Fruit fly (Drosophila melanogaster) whole organism, embryonic: ENCODE data around the gene CG5399.

Experiments used
- Aef1 ChIP-seq: fragments of 200-800 bp; sonication (Bioruptor generic); IDR thresholded peaks from 3 replicates; pipeline ENCODE4 v1.3.6; 2022; ENCODE audit warnings: missing biosample characterization, missing genetic modification characterization
- C15 ChIP-seq: fragments of 200-800 bp; sonication (Bioruptor generic); IDR thresholded peaks from 3 replicates; pipeline ENCODE4 v1.3.6; 2022; ENCODE audit warnings: missing biosample characterization, missing genetic modification characterization
- CG10267 ChIP-seq: fragments of 200-800 bp; sonication (Bioruptor generic); optimal IDR thresholded peaks from 2 replicates; lab custom pipeline; 2018; ENCODE audit warnings: missing biosample characterization, mild to moderate bottlenecking, missing genetic modification characterization, moderate library complexity
- CG10321 ChIP-seq: fragments of 200-800 bp; sonication (Bioruptor generic); IDR thresholded peaks from 2 replicates; pipeline ENCODE4 v1.3.6; 2022; ENCODE audit warnings: missing biosample characterization, missing genetic modification characterization
- CG11085 ChIP-seq: fragments of 200-800 bp; sonication (Bioruptor generic); IDR thresholded peaks from 2 replicates; pipeline ENCODE4 v1.3.6; 2022; ENCODE audit warnings: missing biosample characterization, missing genetic modification characterization
- CG11398 ChIP-seq: fragments of 200-800 bp; sonication (Bioruptor generic); optimal IDR thresholded peaks from 2 replicates; lab custom pipeline; 2016; ENCODE audit warnings: missing biosample characterization, missing genetic modification characterization
- CG12104 ChIP-seq: fragments of 200-800 bp; sonication (Bioruptor generic); optimal IDR thresholded peaks from 3 replicates; lab custom pipeline; 2016; ENCODE audit warnings: missing biosample characterization, missing genetic modification characterization
- CG12299 ChIP-seq: fragments of 200-800 bp; sonication (Bioruptor generic); optimal IDR thresholded peaks from 2 replicates; lab custom pipeline; 2018; ENCODE audit warnings: missing biosample characterization, mild to moderate bottlenecking, missing genetic modification characterization
- CG13624 ChIP-seq: fragments of 200-800 bp; sonication (Bioruptor generic); optimal IDR thresholded peaks from 2 replicates; lab custom pipeline; 2016; ENCODE audit warnings: missing biosample characterization, missing genetic modification characterization
- CG13894 ChIP-seq: fragments of 200-800 bp; sonication (Bioruptor generic); optimal IDR thresholded peaks from 3 replicates; lab custom pipeline; 2018; ENCODE audit warnings: missing biosample characterization, mild to moderate bottlenecking, missing genetic modification characterization, moderate library complexity
- CG2875 ChIP-seq: fragments of 200-800 bp; sonication (Bioruptor generic); optimal IDR thresholded peaks from 2 replicates; lab custom pipeline; 2017; ENCODE audit warnings: missing biosample characterization, mild to moderate bottlenecking, missing genetic modification characterization, missing genetic modification reagents
- CG32532 ChIP-seq: fragments of 200-800 bp; sonication (Bioruptor generic); IDR thresholded peaks from 2 replicates; pipeline ENCODE4 v1.3.6; 2022; ENCODE audit warnings: missing biosample characterization, missing genetic modification characterization
- CG3281 ChIP-seq: fragments of 200-800 bp; sonication (Bioruptor generic); optimal IDR thresholded peaks from 3 replicates; lab custom pipeline; 2017; ENCODE audit warnings: missing biosample characterization, mild to moderate bottlenecking, missing genetic modification characterization
- CG4328 ChIP-seq: fragments of 200-800 bp; sonication (Bioruptor generic); optimal IDR thresholded peaks from 3 replicates; lab custom pipeline; 2017; ENCODE audit warnings: missing biosample characterization, missing genetic modification reagents, missing genetic modification characterization
- CG6272 ChIP-seq: fragments of 200-800 bp; sonication (Bioruptor generic); IDR thresholded peaks from 2 replicates; pipeline ENCODE4 v1.3.6; 2022; ENCODE audit warnings: missing biosample characterization, missing genetic modification characterization
- CG7372 ChIP-seq: fragments of 200-800 bp; sonication (Bioruptor generic); IDR thresholded peaks from 2 replicates; pipeline ENCODE4 v1.3.6; 2022; ENCODE audit warnings: missing biosample characterization, missing genetic modification characterization
- CG7745 ChIP-seq: fragments of 200-800 bp; sonication (Bioruptor generic); optimal IDR thresholded peaks from 2 replicates; lab custom pipeline; 2018; ENCODE audit warnings: missing biosample characterization, mild to moderate bottlenecking, missing genetic modification characterization, moderate library complexity
- CG7987 ChIP-seq: fragments of 200-800 bp; sonication (Bioruptor generic); optimal IDR thresholded peaks from 2 replicates; lab custom pipeline; 2018; ENCODE audit warnings: missing biosample characterization, mild to moderate bottlenecking, missing genetic modification characterization, moderate library complexity
- CG8765 ChIP-seq: fragments of 200-800 bp; sonication (Bioruptor generic); IDR thresholded peaks from 2 replicates; pipeline ENCODE4 v1.3.6; 2022; ENCODE audit warnings: missing biosample characterization, missing genetic modification characterization
- Camta ChIP-seq: fragments of 200-800 bp; sonication (Bioruptor generic); optimal IDR thresholded peaks from 2 replicates; lab custom pipeline; 2016; ENCODE audit warnings: missing biosample characterization, missing genetic modification characterization
- Chrac-16 ChIP-seq: fragments of 200-800 bp; sonication (Bioruptor generic); optimal IDR thresholded peaks from 3 replicates; lab custom pipeline; 2016; ENCODE audit warnings: missing biosample characterization, missing genetic modification characterization
- CoRest ChIP-seq: fragments of 200-800 bp; sonication (Bioruptor generic); optimal IDR thresholded peaks from 3 replicates; lab custom pipeline; 2018; ENCODE audit warnings: missing biosample characterization, mild to moderate bottlenecking, missing genetic modification characterization, moderate library complexity
- Eip74EF ChIP-seq, 2 experiments: fragments of 200-800 bp in 1 of 2; fragments of >200 bp in 1 of 2; sonication (Bioruptor generic) in 1 of 2; optimal IDR thresholded peaks; 2 replicates each; lab custom pipeline; 2017 to 2019; ENCODE audit warnings: missing biosample characterization in 2 of 2, missing genetic modification characterization in 2 of 2, mild to moderate bottlenecking in 1 of 2, moderate library complexity in 1 of 2
- Gsc ChIP-seq: fragments of 200-800 bp; sonication (Bioruptor generic); IDR thresholded peaks from 2 replicates; pipeline ENCODE4 v1.3.6; 2022; ENCODE audit warnings: missing biosample characterization, missing genetic modification characterization
- HLHmδ ChIP-seq: fragments of 200-800 bp; sonication (Bioruptor generic); optimal IDR thresholded peaks from 2 replicates; lab custom pipeline; 2018; ENCODE audit warnings: missing biosample characterization, mild to moderate bottlenecking, missing genetic modification characterization, moderate library complexity
- Lhr ChIP-seq: fragments of 200-800 bp; sonication (Bioruptor generic); optimal IDR thresholded peaks from 3 replicates; lab custom pipeline; 2017; ENCODE audit warnings: mild to moderate bottlenecking, missing biosample characterization, missing genetic modification reagents, missing genetic modification characterization
- Lim3 ChIP-seq: fragments of 200-800 bp; sonication (Bioruptor generic); IDR thresholded peaks from 2 replicates; pipeline ENCODE4 v1.3.6; 2022; ENCODE audit warnings: missing biosample characterization, missing genetic modification characterization
- MBD-R2 ChIP-seq: fragments of 200-800 bp; sonication (Bioruptor generic); IDR thresholded peaks from 2 replicates; pipeline ENCODE4 v1.3.6; 2022; ENCODE audit warnings: missing biosample characterization, missing genetic modification characterization
- MTF-1 ChIP-seq: fragments of 200-800 bp; sonication (Bioruptor generic); optimal IDR thresholded peaks from 2 replicates; lab custom pipeline; 2018; ENCODE audit warnings: missing biosample characterization, mild to moderate bottlenecking, missing genetic modification characterization, borderline replicate concordance
- NC2β ChIP-seq: fragments of 200-800 bp; sonication (Bioruptor generic); optimal IDR thresholded peaks from 2 replicates; lab custom pipeline; 2016; ENCODE audit warnings: missing biosample characterization, missing genetic modification characterization
- Nf-YB ChIP-seq: fragments of 200-800 bp; sonication (Bioruptor generic); optimal IDR thresholded peaks from 3 replicates; lab custom pipeline; 2019; ENCODE audit warnings: missing biosample characterization, mild to moderate bottlenecking, missing genetic modification characterization, moderate library complexity
- Poxn ChIP-seq: fragments of 200-800 bp; sonication (Bioruptor generic); IDR thresholded peaks from 2 replicates; pipeline ENCODE4 v1.3.6; 2022; ENCODE audit warnings: missing biosample characterization, missing genetic modification characterization
- Ravus ChIP-seq: fragments of 200-800 bp; sonication (Bioruptor generic); IDR thresholded peaks from 2 replicates; pipeline ENCODE4 v1.3.6; 2022; ENCODE audit warnings: missing biosample characterization, missing genetic modification characterization
- Sry-δ ChIP-seq: fragments of 200-800 bp; sonication (Bioruptor generic); optimal IDR thresholded peaks from 2 replicates; lab custom pipeline; 2016; ENCODE audit warnings: missing biosample characterization, missing genetic modification characterization
- Trl ChIP-seq, 3 experiments: fragments of >200 bp in 2 of 3; fragments of 200-800 bp in 1 of 3; sonication (Bioruptor generic) in 1 of 3; optimal IDR thresholded peaks; 2 replicates in 1 of 3; 3 replicates in 2 of 3; lab custom pipeline; 2016 to 2017; ENCODE audit warnings: missing biosample characterization in 1 of 3, missing genetic modification characterization in 1 of 3
- ac ChIP-seq: fragments of 200-800 bp; sonication (Bioruptor generic); optimal IDR thresholded peaks from 3 replicates; lab custom pipeline; 2017; ENCODE audit warnings: missing biosample characterization, mild to moderate bottlenecking, missing genetic modification characterization
- ase ChIP-seq: fragments of 200-800 bp; sonication (Bioruptor generic); IDR thresholded peaks from 3 replicates; pipeline ENCODE4 v1.3.6; 2022; ENCODE audit warnings: missing biosample characterization, missing genetic modification characterization
- az2 ChIP-seq: fragments of 200-800 bp; sonication (Bioruptor generic); optimal IDR thresholded peaks from 3 replicates; lab custom pipeline; 2016; ENCODE audit warnings: missing biosample characterization, missing genetic modification characterization
- bbx ChIP-seq: fragments of 200-800 bp; sonication (Bioruptor generic); IDR thresholded peaks from 2 replicates; pipeline ENCODE4 v1.3.6; 2022; ENCODE audit warnings: missing biosample characterization, missing genetic modification characterization; ENCODE audit not compliant: partially characterized antibody
- bsh ChIP-seq, 2 experiments: fragments of 200-800 bp; sonication (Bioruptor generic); optimal IDR thresholded peaks; 2 replicates each; lab custom pipeline; 2017 to 2018; ENCODE audit warnings: mild to moderate bottlenecking in 2 of 2, missing biosample characterization in 2 of 2, missing genetic modification characterization in 2 of 2, moderate library complexity in 1 of 2
- chm ChIP-seq: fragments of 200-800 bp; sonication (Bioruptor generic); IDR thresholded peaks from 2 replicates; pipeline ENCODE4 v1.3.6; 2022; ENCODE audit warnings: missing biosample characterization, missing genetic modification characterization
- disco-r ChIP-seq: fragments of 200-800 bp; sonication (Bioruptor generic); optimal IDR thresholded peaks from 2 replicates; lab custom pipeline; 2016; ENCODE audit warnings: missing biosample characterization, missing genetic modification characterization
- ems ChIP-seq: fragments of 200-800 bp; sonication (Bioruptor generic); optimal IDR thresholded peaks from 3 replicates; lab custom pipeline; 2016; ENCODE audit warnings: missing biosample characterization, missing genetic modification characterization
- eve ChIP-seq, 2 experiments: fragments of >200 bp; optimal IDR thresholded peaks; 2 replicates each; lab custom pipeline; 2017; ENCODE audit warnings: missing biosample characterization in 2 of 2, missing genetic modification characterization in 2 of 2
- fd64A ChIP-seq: fragments of 200-800 bp; sonication (Bioruptor generic); optimal IDR thresholded peaks from 3 replicates; lab custom pipeline; 2018; ENCODE audit warnings: missing biosample characterization, mild to moderate bottlenecking, missing genetic modification characterization
- kni ChIP-seq: fragments of 200-800 bp; sonication (Bioruptor generic); optimal IDR thresholded peaks from 3 replicates; lab custom pipeline; 2017; ENCODE audit warnings: mild to moderate bottlenecking, missing biosample characterization, missing genetic modification reagents, missing genetic modification characterization
- pnt ChIP-seq: fragments of 200-800 bp; sonication (Bioruptor generic); optimal IDR thresholded peaks from 3 replicates; lab custom pipeline; 2016; ENCODE audit warnings: missing biosample characterization, missing genetic modification characterization
- sc ChIP-seq, 3 experiments: fragments of >200 bp in 2 of 3; fragments of 200-800 bp in 1 of 3; sonication (Bioruptor generic) in 1 of 3; optimal IDR thresholded peaks; 2 replicates in 2 of 3; 3 replicates in 1 of 3; lab custom pipeline; 2017; ENCODE audit warnings: mild to moderate bottlenecking in 1 of 3, missing biosample characterization in 1 of 3, missing genetic modification characterization in 1 of 3, missing genetic modification reagents in 1 of 3
- slou ChIP-seq: fragments of 200-800 bp; sonication (Bioruptor generic); optimal IDR thresholded peaks from 3 replicates; lab custom pipeline; 2016; ENCODE audit warnings: missing biosample characterization, missing genetic modification characterization
- tin ChIP-seq: fragments of 200-800 bp; sonication (Bioruptor generic); optimal IDR thresholded peaks from 3 replicates; lab custom pipeline; 2016; ENCODE audit warnings: missing biosample characterization, missing genetic modification characterization

Gene CG5399

DNA sequence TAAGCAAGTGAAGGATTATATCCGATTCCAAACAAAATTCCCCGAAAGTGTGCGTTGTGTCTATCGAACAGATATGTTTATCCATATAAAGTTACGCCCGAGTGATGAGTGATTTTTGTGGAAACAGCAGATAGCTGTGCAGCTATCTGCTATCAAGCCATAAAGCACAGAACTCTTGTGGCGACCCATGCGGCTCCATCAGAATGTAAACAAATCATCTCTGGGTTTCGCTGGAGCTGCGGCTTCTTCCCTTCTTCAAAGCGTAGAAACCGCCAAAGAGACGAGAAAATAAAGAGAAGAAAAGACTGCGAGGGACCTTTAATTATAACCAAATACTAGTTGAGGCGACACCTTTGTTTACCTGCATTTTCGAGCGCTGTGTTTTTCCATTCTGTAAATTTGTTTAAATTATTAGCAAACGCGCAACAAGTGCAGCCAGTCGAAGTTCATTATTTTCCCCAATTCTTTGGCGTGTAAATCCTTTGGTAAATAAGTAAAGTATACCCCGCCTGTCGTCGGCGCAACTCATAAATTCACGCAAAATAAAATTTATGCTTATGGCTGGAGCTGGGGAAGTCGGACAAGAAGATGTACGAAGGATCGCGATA is 28.0 kb upstream of the CG5399 start (continued):
- TF ChIP-seq bsh (GFP tag; optimal IDR thresholded peaks at IDR 0.05; lab: Kevin White, UChicago) (peak in 1 of 2 experiments; percentile 32), az2 (no peak), sc (optimal IDR thresholded peaks at IDR 0.05; lab: Kevin White, UChicago) (no peak), sc (GFP tag; optimal IDR thresholded peaks at IDR 0.05; lab: Kevin White, UChicago) (no peak), CG6272 (no peak), CG8765 (GFP tag; lab: Robert Waterston, UW) (no peak), Trl (optimal IDR thresholded peaks at IDR 0.05; lab: Kevin White, UChicago) (no peak), Trl (GFP tag; optimal IDR thresholded peaks at IDR 0.05; lab: Kevin White, UChicago) (no peak), NC2β (GFP tag; lab: Kevin White, UChicago) (no peak), Nf-YB (GFP tag; lab: Kevin White, UChicago) (no peak), Aef1 (no peak), MBD-R2 (GFP tag; lab: Robert Waterston, UW) (no peak), CG32532 (no peak), CG11398 (GFP tag; lab: Kevin White, UChicago) (no peak), HLHmδ (no peak), chm (GFP tag; lab: Robert Waterston, UW) (peak; percentile 69), slou (GFP tag; lab: Kevin White, UChicago) (no peak), CG12104 (no peak), CG2875 (GFP tag; lab: Kevin White, UChicago) (no peak), pnt (GFP tag; lab: Kevin White, UChicago) (no peak), CG3281 (GFP tag; lab: Kevin White, UChicago) (no peak), Ravus (no peak), CG10321 (GFP tag; lab: Robert Waterston, UW) (no peak), CG13894 (no peak), CG7372 (GFP tag; lab: Robert Waterston, UW) (no peak), C15 (GFP tag; lab: Robert Waterston, UW) (no peak), tin (GFP tag; lab: Kevin White, UChicago) (no peak), eve (GFP tag; optimal IDR thresholded peaks at IDR 0.05; lab: Kevin White, UChicago) (no peak), CG10267 (tag; lab: Kevin White, UChicago) (no peak), disco-r (GFP tag; lab: Kevin White, UChicago) (no peak), Gsc (GFP tag; lab: Robert Waterston, UW) (no peak), ac (no peak), kni (peak; percentile 25), CoRest (tag; lab: Kevin White, UChicago) (peak; percentile 1), Poxn (GFP tag; lab: Robert Waterston, UW) (no peak), Chrac-16 (no peak), Lhr (GFP tag; lab: Kevin White, UChicago) (no peak), CG4328 (no peak), Sry-δ (GFP tag; lab: Kevin White, UChicago) (no peak), CG12299 (tag; lab: Kevin White, UChicago) (no peak), MTF-1 (GFP tag; lab: Kevin White, UChicago) (peak; percentile 13), CG11085 (GFP tag; lab: Robert Waterston, UW) (no peak), Eip74EF (GFP tag; optimal IDR thresholded peaks at IDR 0.05; lab: Kevin White, UChicago) (no peak), CG7745 (tag; lab: Kevin White, UChicago) (peak; percentile 73), ems (GFP tag; lab: Kevin White, UChicago) (peak; percentile 5), CG13624 (no peak), Camta (no peak), Lim3 (GFP tag; lab: Robert Waterston, UW) (no peak), fd64A (GFP tag; lab: Kevin White, UChicago) (no peak), ase (GFP tag; lab: Robert Waterston, UW) (no peak), CG7987 (no peak), bbx (GFP tag; lab: Robert Waterston, UW) (no peak)
